Fruit fly (Drosophila melanogaster) whole organism, embryonic: Measurements from ENCODE around the gene CG1738.
A peak's percentile ranks its signal among the peaks of the same experiment; 100 is the strongest.

ENCODE experiments used
- CG10147 ChIP-seq: fragments of 200-800 bp; sonication (Bioruptor generic); optimal IDR thresholded peaks from 2 replicates; lab custom pipeline; 2019; ENCODE audit warnings: missing biosample characterization, mild to moderate bottlenecking, missing genetic modification characterization, moderate library complexity
- CG10274 ChIP-seq: fragments of 200-800 bp; sonication (Bioruptor generic); optimal IDR thresholded peaks from 3 replicates; lab custom pipeline; 2017; ENCODE audit warnings: missing biosample characterization, mild to moderate bottlenecking, missing genetic modification characterization
- CG11504 ChIP-seq: fragments of 200-800 bp; sonication (Bioruptor generic); optimal IDR thresholded peaks from 3 replicates; lab custom pipeline; 2019; ENCODE audit warnings: missing biosample characterization, mild to moderate bottlenecking, missing genetic modification characterization, moderate library complexity
- CG11723 ChIP-seq: fragments of 200-800 bp; sonication (Bioruptor generic); optimal IDR thresholded peaks from 2 replicates; lab custom pipeline; 2017; ENCODE audit warnings: missing biosample characterization, mild to moderate bottlenecking, missing genetic modification characterization
- CG12071 ChIP-seq: fragments of 200-800 bp; sonication (Bioruptor generic); optimal IDR thresholded peaks from 3 replicates; lab custom pipeline; 2018; ENCODE audit warnings: missing biosample characterization, mild to moderate bottlenecking, missing genetic modification characterization
- CG12299 ChIP-seq: fragments of 200-800 bp; sonication (Bioruptor generic); optimal IDR thresholded peaks from 2 replicates; lab custom pipeline; 2018; ENCODE audit warnings: missing biosample characterization, mild to moderate bottlenecking, missing genetic modification characterization
- CG1233 ChIP-seq: fragments of 200-800 bp; sonication (Bioruptor generic); optimal IDR thresholded peaks from 4 replicates; lab custom pipeline; 2018; ENCODE audit warnings: missing biosample characterization, mild to moderate bottlenecking, missing genetic modification characterization
- CG13775 ChIP-seq: fragments of 200-800 bp; sonication (Bioruptor generic); optimal IDR thresholded peaks from 3 replicates; lab custom pipeline; 2017; ENCODE audit warnings: missing biosample characterization, mild to moderate bottlenecking, missing genetic modification characterization
- CG17359 ChIP-seq: fragments of 200-800 bp; sonication (Bioruptor generic); optimal IDR thresholded peaks from 3 replicates; lab custom pipeline; 2018; ENCODE audit warnings: missing biosample characterization, mild to moderate bottlenecking, missing genetic modification characterization, moderate library complexity
- CG2120 ChIP-seq: fragments of 200-800 bp; sonication (Bioruptor generic); optimal IDR thresholded peaks from 3 replicates; lab custom pipeline; 2016; ENCODE audit warnings: missing biosample characterization, missing genetic modification characterization
- CG7839 ChIP-seq: fragments of 200-800 bp; sonication (Bioruptor generic); optimal IDR thresholded peaks from 3 replicates; lab custom pipeline; 2018; ENCODE audit warnings: missing biosample characterization, mild to moderate bottlenecking, missing genetic modification characterization, moderate library complexity
- CG7928 ChIP-seq: fragments of 200-800 bp; sonication (Bioruptor generic); optimal IDR thresholded peaks from 2 replicates; lab custom pipeline; 2017; ENCODE audit warnings: missing biosample characterization, mild to moderate bottlenecking, missing genetic modification characterization
- CG8765 ChIP-seq: fragments of 200-800 bp; sonication (Bioruptor generic); IDR thresholded peaks from 2 replicates; pipeline ENCODE4 v1.3.6; 2022; ENCODE audit warnings: missing biosample characterization, missing genetic modification characterization
- CoRest ChIP-seq: fragments of 200-800 bp; sonication (Bioruptor generic); optimal IDR thresholded peaks from 3 replicates; lab custom pipeline; 2018; ENCODE audit warnings: missing biosample characterization, mild to moderate bottlenecking, missing genetic modification characterization, moderate library complexity
- D ChIP-seq, 2 experiments: fragments of 200-800 bp in 1 of 2; fragments of >200 bp in 1 of 2; sonication (Bioruptor generic) in 1 of 2; optimal IDR thresholded peaks; 2 replicates in 1 of 2; 3 replicates in 1 of 2; lab custom pipeline; 2017; ENCODE audit warnings: mild to moderate bottlenecking in 1 of 2, missing biosample characterization in 1 of 2, missing genetic modification characterization in 1 of 2, missing genetic modification reagents in 1 of 2
- D19B ChIP-seq: fragments of 200-800 bp; sonication (Bioruptor generic); optimal IDR thresholded peaks from 2 replicates; lab custom pipeline; 2017; ENCODE audit warnings: missing biosample characterization, mild to moderate bottlenecking, missing genetic modification characterization
- Dp ChIP-seq: fragments of 200-800 bp; sonication (Bioruptor generic); optimal IDR thresholded peaks from 2 replicates; lab custom pipeline; 2018; ENCODE audit warnings: missing biosample characterization, mild to moderate bottlenecking, missing genetic modification characterization, moderate library complexity
- Hmr ChIP-seq: fragments of 200-800 bp; sonication (Bioruptor generic); optimal IDR thresholded peaks from 3 replicates; lab custom pipeline; 2017; ENCODE audit warnings: mild to moderate bottlenecking, missing biosample characterization, missing genetic modification reagents, missing genetic modification characterization
- Hr51 ChIP-seq, 2 experiments: fragments of 200-800 bp; sonication (Bioruptor generic); optimal IDR thresholded peaks; 2 replicates in 1 of 2; 3 replicates in 1 of 2; lab custom pipeline; 2016 to 2018; ENCODE audit warnings: missing biosample characterization in 2 of 2, missing genetic modification characterization in 2 of 2, mild to moderate bottlenecking in 1 of 2, moderate library complexity in 1 of 2
- Meics ChIP-seq: fragments of 200-800 bp; sonication (Bioruptor generic); optimal IDR thresholded peaks from 2 replicates; lab custom pipeline; 2017; ENCODE audit warnings: missing biosample characterization, mild to moderate bottlenecking, missing genetic modification characterization
- Mes4 ChIP-seq: fragments of 200-800 bp; sonication (Bioruptor generic); optimal IDR thresholded peaks from 2 replicates; lab custom pipeline; 2016; ENCODE audit warnings: missing biosample characterization, missing genetic modification characterization
- PHDP ChIP-seq: fragments of 200-800 bp; sonication (Bioruptor generic); optimal IDR thresholded peaks from 3 replicates; lab custom pipeline; 2018; ENCODE audit warnings: missing biosample characterization, mild to moderate bottlenecking, missing genetic modification characterization, moderate library complexity
- Pdp1 ChIP-seq, 2 experiments: fragments of 200-800 bp; sonication (Bioruptor generic); optimal IDR thresholded peaks; 3 replicates each; lab custom pipeline; 2016; ENCODE audit warnings: missing biosample characterization in 2 of 2, missing genetic modification characterization in 2 of 2, mild to moderate bottlenecking in 1 of 2, moderate library complexity in 1 of 2
- Sin3A ChIP-seq: fragments of >200 bp; optimal IDR thresholded peaks from 2 replicates; lab custom pipeline; 2018
- Sox102F ChIP-seq: fragments of 200-800 bp; sonication (Bioruptor generic); optimal IDR thresholded peaks from 2 replicates; lab custom pipeline; 2018; ENCODE audit warnings: missing biosample characterization, mild to moderate bottlenecking, missing genetic modification characterization, moderate library complexity
- Ssrp ChIP-seq: fragments of 200-800 bp; sonication (Bioruptor generic); optimal IDR thresholded peaks from 2 replicates; lab custom pipeline; 2018; ENCODE audit warnings: missing biosample characterization, mild to moderate bottlenecking, missing genetic modification characterization, moderate library complexity
- bsh ChIP-seq, 2 experiments: fragments of 200-800 bp; sonication (Bioruptor generic); optimal IDR thresholded peaks; 2 replicates each; lab custom pipeline; 2017 to 2018; ENCODE audit warnings: mild to moderate bottlenecking in 2 of 2, missing biosample characterization in 2 of 2, missing genetic modification characterization in 2 of 2, moderate library complexity in 1 of 2
- croc ChIP-seq: fragments of 200-800 bp; sonication (Bioruptor generic); conservative IDR thresholded peaks from 3 replicates; pipeline ENCODE4 v1.3.6; 2022; ENCODE audit warnings: missing biosample characterization, missing genetic modification characterization
- dmrt99B ChIP-seq: fragments of 200-800 bp; sonication (Bioruptor generic); optimal IDR thresholded peaks from 2 replicates; lab custom pipeline; 2018; ENCODE audit warnings: missing biosample characterization, mild to moderate bottlenecking, missing genetic modification characterization, moderate library complexity
- dpn ChIP-seq, 2 experiments: fragments of 200-800 bp; sonication (Bioruptor generic); optimal IDR thresholded peaks; 3 replicates each; lab custom pipeline; 2016; ENCODE audit warnings: missing biosample characterization in 2 of 2, missing genetic modification characterization in 2 of 2
- emc ChIP-seq: fragments of 200-800 bp; sonication (Bioruptor generic); optimal IDR thresholded peaks from 2 replicates; lab custom pipeline; 2016; ENCODE audit warnings: missing biosample characterization, missing genetic modification characterization
- eyg ChIP-seq: fragments of 200-800 bp; sonication (Bioruptor generic); optimal IDR thresholded peaks from 3 replicates; lab custom pipeline; 2016; ENCODE audit warnings: missing biosample characterization, missing genetic modification characterization
- fd96Cb ChIP-seq: fragments of 200-800 bp; sonication (Bioruptor generic); optimal IDR thresholded peaks from 2 replicates; lab custom pipeline; 2018; ENCODE audit warnings: missing biosample characterization, mild to moderate bottlenecking, missing genetic modification characterization, moderate library complexity
- fru ChIP-seq: fragments of >200 bp; optimal IDR thresholded peaks from 2 replicates; lab custom pipeline; 2017
- gem ChIP-seq: fragments of 200-800 bp; sonication (Bioruptor generic); optimal IDR thresholded peaks from 2 replicates; lab custom pipeline; 2019; ENCODE audit warnings: missing biosample characterization, mild to moderate bottlenecking, missing genetic modification characterization, moderate library complexity
- grau ChIP-seq: fragments of 200-800 bp; optimal IDR thresholded peaks from 3 replicates; lab custom pipeline; 2019; ENCODE audit warnings: missing biosample characterization, mild to moderate bottlenecking, missing genetic modification characterization, moderate library complexity
- ind ChIP-seq: fragments of 200-800 bp; sonication (Bioruptor generic); optimal IDR thresholded peaks from 3 replicates; lab custom pipeline; 2016; ENCODE audit warnings: missing biosample characterization, missing genetic modification characterization
- lab ChIP-seq: fragments of 200-800 bp; sonication (Bioruptor generic); optimal IDR thresholded peaks from 3 replicates; lab custom pipeline; 2017; ENCODE audit warnings: missing biosample characterization, missing genetic modification characterization, mild to moderate bottlenecking, moderate library complexity, missing genetic modification reagents
- peb ChIP-seq: fragments of 200-800 bp; sonication (Bioruptor generic); IDR thresholded peaks from 2 replicates; pipeline ENCODE4 v1.3.6; 2022; ENCODE audit warnings: missing biosample characterization, missing genetic modification characterization
- phol ChIP-seq: fragments of 200-800 bp; sonication (Bioruptor generic); optimal IDR thresholded peaks from 3 replicates; lab custom pipeline; 2018; ENCODE audit warnings: missing biosample characterization, mild to moderate bottlenecking, missing genetic modification characterization, moderate library complexity
- scrt ChIP-seq: fragments of 200-800 bp; sonication (Bioruptor generic); optimal IDR thresholded peaks from 2 replicates; lab custom pipeline; 2018; ENCODE audit warnings: missing biosample characterization, mild to moderate bottlenecking, missing genetic modification characterization, moderate library complexity
- tup ChIP-seq: fragments of 200-800 bp; sonication (Bioruptor generic); optimal IDR thresholded peaks from 2 replicates; lab custom pipeline; 2016; ENCODE audit warnings: missing biosample characterization, mild to moderate bottlenecking, missing genetic modification characterization, moderate library complexity
- unc-4 ChIP-seq: fragments of 200-800 bp; sonication (Bioruptor generic); IDR thresholded peaks from 2 replicates; pipeline ENCODE4 v1.3.6; 2022; ENCODE audit warnings: missing biosample characterization, missing genetic modification characterization; ENCODE audit not compliant: partially characterized antibody
- wek ChIP-seq: fragments of 200-800 bp; sonication (Bioruptor generic); optimal IDR thresholded peaks from 3 replicates; lab custom pipeline; 2018; ENCODE audit warnings: missing biosample characterization, mild to moderate bottlenecking, missing genetic modification characterization, moderate library complexity
- wor ChIP-seq: fragments of 200-800 bp; sonication (Bioruptor generic); IDR thresholded peaks from 2 replicates; pipeline ENCODE4 v1.3.6; 2022; ENCODE audit warnings: missing biosample characterization, missing genetic modification characterization
- zen ChIP-seq: fragments of 200-800 bp; sonication (Bioruptor generic); optimal IDR thresholded peaks from 3 replicates; lab custom pipeline; 2018; ENCODE audit warnings: missing biosample characterization, mild to moderate bottlenecking, missing genetic modification characterization, moderate library complexity

The CG1738 gene

dm6 chrX:11379747-11380146 lies 30.9 kb downstream of the CG1738 start (continued):
- TF ChIP-seq wek (GFP tag; lab: Kevin White, UChicago) (no peak), D (optimal IDR thresholded peaks at IDR 0.05; lab: Kevin White, UChicago) (no peak), D (GFP tag; optimal IDR thresholded peaks at IDR 0.05; lab: Kevin White, UChicago) (no peak), grau (tag; lab: Kevin White, UChicago) (peak; percentile 61), CG1233 (GFP tag; lab: Kevin White, UChicago) (no peak), CG7839 (tag; lab: Kevin White, UChicago) (peak; percentile 34), CG13775 (GFP tag; lab: Kevin White, UChicago) (no peak), scrt (no peak), CG7928 (GFP tag; lab: Kevin White, UChicago) (no peak), Ssrp (tag; lab: Kevin White, UChicago) (peak; percentile 3), fd96Cb (peak; percentile 14), eyg (GFP tag; lab: Kevin White, UChicago) (no peak), lab (GFP tag; lab: Kevin White, UChicago) (peak; percentile 5), Sox102F (peak; percentile 44), PHDP (tag; lab: Kevin White, UChicago) (no peak), Dp (GFP tag; lab: Kevin White, UChicago) (no peak), croc (GFP tag; lab: Robert Waterston, UW) (no peak), CG10147 (peak; percentile 5), Hmr (GFP tag; lab: Kevin White, UChicago) (no peak), CG17359 (tag; lab: Kevin White, UChicago) (peak; percentile 27), unc-4 (no peak), dpn (GFP tag; optimal IDR thresholded peaks at IDR 0.05; lab: Kevin White, UChicago) (peak in 1 of 2 experiments; percentile 6), wor (no peak), CG10274 (GFP tag; lab: Kevin White, UChicago) (no peak), CG8765 (no peak), CG12071 (GFP tag; lab: Kevin White, UChicago) (no peak), CG11723 (no peak), gem (tag; lab: Kevin White, UChicago) (peak; percentile 51), dmrt99B (peak; percentile 44), CoRest (tag; lab: Kevin White, UChicago) (peak; percentile 36), phol (tag; lab: Kevin White, UChicago) (peak; percentile 32), zen (no peak), ind (GFP tag; lab: Kevin White, UChicago) (peak; percentile 16), Hr51 (GFP tag; optimal IDR thresholded peaks at IDR 0.05; lab: Kevin White, UChicago) (peak in 1 of 2 experiments; percentile 16), fru (no peak), CG2120 (no peak), Mes4 (GFP tag; lab: Kevin White, UChicago) (no peak), CG12299 (tag; lab: Kevin White, UChicago) (no peak), tup (GFP tag; lab: Kevin White, UChicago) (no peak), emc (GFP tag; lab: Kevin White, UChicago) (no peak), D19B (GFP tag; lab: Kevin White, UChicago) (no peak), Sin3A (lab: Kevin White, UChicago) (no peak), CG11504 (tag; lab: Kevin White, UChicago) (peak; percentile 31), peb (GFP tag; lab: Robert Waterston, UW) (no peak), bsh (GFP tag; optimal IDR thresholded peaks at IDR 0.05; lab: Kevin White, UChicago) (peak in 1 of 2 experiments; percentile 13), Meics (GFP tag; lab: Kevin White, UChicago) (no peak), Pdp1 (GFP tag; optimal IDR thresholded peaks at IDR 0.05; lab: Kevin White, UChicago) (peak in 1 of 2 experiments; percentile 11)
